Worm (Caenorhabditis elegans) whole organism, L1 larva: ENCODE measurements around the gene Y37H2A.1.

Experiments
- ama-1 ChIP-seq: fragments of 150-350 bp; optimal IDR thresholded peaks from 2 replicates; lab custom pipeline; 2014
- dpl-1 ChIP-seq, 3 experiments: fragments of 150-350 bp in 2 of 3; sonication (generic microtip) in 1 of 3; optimal IDR thresholded peaks; 2 replicates each; lab custom pipeline; 2014 to 2017; ENCODE audit warnings: missing biosample characterization in 3 of 3, missing genetic modification characterization in 3 of 3, missing genetic modification reagents in 3 of 3
- fos-1 ChIP-seq: fragments of 150-350 bp; optimal IDR thresholded peaks from 2 replicates; lab custom pipeline; 2014; ENCODE audit warnings: missing biosample characterization, missing genetic modification characterization
- lin-39 ChIP-seq: fragments of 150-350 bp; optimal IDR thresholded peaks from 2 replicates; lab custom pipeline; 2014; ENCODE audit warnings: missing biosample characterization, missing genetic modification reagents, missing genetic modification characterization
- lir-3 ChIP-seq: sonication (generic microtip); optimal IDR thresholded peaks from 2 replicates; lab custom pipeline; 2016; ENCODE audit warnings: mild to moderate bottlenecking, missing genetic modification characterization, moderate library complexity, missing compliant biosample characterization; ENCODE audit not compliant: poor library complexity
- nhr-11 ChIP-seq: fragments of 150-350 bp; optimal IDR thresholded peaks from 2 replicates; lab custom pipeline; 2014; ENCODE audit warnings: missing biosample characterization, missing genetic modification characterization
- sox-4 ChIP-seq: sonication (generic microtip); optimal IDR thresholded peaks from 2 replicates; lab custom pipeline; 2016; ENCODE audit warnings: missing genetic modification characterization, missing compliant biosample characterization
- unc-130 ChIP-seq: fragments of 150-350 bp; optimal IDR thresholded peaks from 2 replicates; lab custom pipeline; 2017; ENCODE audit warnings: missing biosample characterization, missing genetic modification characterization, inconsistent platforms

ce11 chrV:18066257-18066783 lies 41.7 kb upstream of the Y37H2A.1 start, which contains the start of gene Y59A8B.8:
- TF ChIP-seq ama-1 (lab: Kevin White, UChicago) (no peak), unc-130 (tag; lab: Kevin White, UChicago) (no peak), dpl-1 (GFP tag; optimal IDR thresholded peaks at IDR 0.05; lab: Kevin White, UChicago) (no peak), sox-4 (tag; lab: Kevin White, UChicago) (no peak), lir-3 (no peak), nhr-11 (tag; lab: Kevin White, UChicago) (no peak), lin-39 (no peak), fos-1 (tag; lab: Kevin White, UChicago) (no peak)
